Fruit fly (Drosophila melanogaster) whole organism: ENCODE data around the gene CG43230.

Experiments
- CG8478 ChIP-seq: fragments of >200 bp; optimal IDR thresholded peaks from 2 replicates; lab custom pipeline; 2018; ENCODE audit warnings: inconsistent platforms
- Dll ChIP-seq: fragments of >200 bp; optimal IDR thresholded peaks from 2 replicates; lab custom pipeline; 2017
- EcR ChIP-seq, 2 experiments: fragments of >200 bp; optimal IDR thresholded peaks; 2 replicates each; lab custom pipeline; 2017; ENCODE audit warnings: missing biosample characterization in 2 of 2, missing genetic modification characterization in 2 of 2, missing genetic modification reagents in 2 of 2
- pan ChIP-seq: fragments of >200 bp; optimal IDR thresholded peaks from 2 replicates; lab custom pipeline; 2017
- psq ChIP-seq: fragments of >200 bp; optimal IDR thresholded peaks from 2 replicates; lab custom pipeline; 2017
- usp ChIP-seq: fragments of >200 bp; optimal IDR thresholded peaks from 2 replicates; lab custom pipeline; 2017; ENCODE audit warnings: missing biosample characterization, missing genetic modification characterization, mixed read lengths

DNA sequence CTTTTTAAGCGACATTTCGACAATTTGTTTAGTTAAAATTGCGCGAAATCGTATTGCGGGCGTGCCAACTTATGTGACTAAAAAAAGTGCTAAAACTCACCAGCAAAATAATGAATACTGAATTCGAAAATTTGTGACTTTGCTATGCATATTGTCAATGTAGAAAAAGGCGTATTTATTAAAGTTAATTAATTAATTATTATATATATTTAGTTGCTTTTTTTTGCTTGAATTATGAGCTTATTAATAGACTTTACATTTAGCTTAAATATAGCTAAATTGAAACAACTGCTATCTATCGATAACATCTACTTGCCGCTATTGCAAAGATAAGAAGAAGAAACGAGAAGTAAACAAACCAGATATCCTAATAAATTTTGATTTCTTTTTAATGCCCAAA lies 41.2 kb downstream of the CG43230 start, which contains the start of the genes PolD3 and Uxt:
- TF ChIP-seq usp, result no peak
- no peak for TF ChIP-seq Dll (lab: Kevin White, UChicago)
- no peak for TF ChIP-seq EcR (GFP tag; optimal IDR thresholded peaks at IDR 0.05; lab: Kevin White, UChicago)
- no peak for TF ChIP-seq pan
- TF ChIP-seq CG8478 (lab: Kevin White, UChicago), result no peak
- TF ChIP-seq psq (lab: Kevin White, UChicago), result no peak
